Worm (Caenorhabditis elegans): Measurements from ENCODE around the gene Y69E1A.1.

Gene Y69E1A.1

ce11 chrIV:10935853-10936491 lies 12.7 kb downstream of the Y69E1A.1 start, which contains the start of gene lgg-2:
Gene lgg-2, minus strand, starts transcription at chrIV:10935903.
- TF ChIP-seq saeg-2 (GFP tag; IDR thresholded peaks at IDR 0.05) (peak; percentile 89), nhr-111 (GFP tag; optimal IDR thresholded peaks at IDR 0.05) (no peak), lin-39 (tag; optimal IDR thresholded peaks at IDR 0.05) (peak; percentile 1), ceh-28 (tag; optimal IDR thresholded peaks at IDR 0.05) (peak; percentile 75), fkh-10 (GFP tag; optimal IDR thresholded peaks at IDR 0.05) (peak; percentile 47), mdl-1 (tag; optimal IDR thresholded peaks at IDR 0.05) (peak; percentile 69 to 96), unc-130 (GFP tag; optimal IDR thresholded peaks at IDR 0.05) (no peak), ztf-7 (tag; optimal IDR thresholded peaks at IDR 0.05) (peak; percentile 85), Y75B8A.6 (GFP tag; IDR thresholded peaks at IDR 0.05) (no peak), arid-1 (GFP tag; conservative IDR thresholded peaks at IDR 0.05) (peak; percentile 69; the same call in 1 of the 2 replicates), hif-1 (tag; optimal IDR thresholded peaks at IDR 0.05) (peak; percentile 24 to 77), dve-1 (tag; optimal IDR thresholded peaks at IDR 0.05; ENCODE audit: insufficient read depth) (peak; percentile 97), nhr-25 (tag; optimal IDR thresholded peaks at IDR 0.05; ENCODE audit: borderline replicate concordance, insufficient read depth) (peak; percentile 86), zip-2 (tag; optimal IDR thresholded peaks at IDR 0.05) (no peak), Y5F2A.4 (GFP tag; optimal IDR thresholded peaks at IDR 0.05) (peak; percentile 12), zfp-3 (GFP tag; conservative IDR thresholded peaks at IDR 0.05) (peak; percentile 89), mep-1 (tag; optimal IDR thresholded peaks at IDR 0.05) (peak; percentile 97), nhr-11 (tag; optimal IDR thresholded peaks at IDR 0.05) (peak; percentile 97), F10B5.3 (tag; optimal IDR thresholded peaks at IDR 0.05) (peak; percentile 6), zip-11 (GFP tag; IDR thresholded peaks at IDR 0.05) (no peak), nhr-76 (tag; optimal IDR thresholded peaks at IDR 0.05) (peak; percentile 22), dmd-9 (GFP tag; IDR thresholded peaks at IDR 0.05) (no peak), spr-1 (tag; optimal IDR thresholded peaks at IDR 0.05) (peak; percentile 82), ZK337.2 (GFP tag; IDR thresholded peaks at IDR 0.05) (no peak), rbr-2 (tag; optimal IDR thresholded peaks at IDR 0.05) (no peak), aha-1 (tag) (peak; percentile 100), mes-2 (tag; optimal IDR thresholded peaks at IDR 0.05; ENCODE audit: poor library complexity, severe bottlenecking) (peak; percentile 86), F49E8.2 (tag; optimal IDR thresholded peaks at IDR 0.05; ENCODE audit: borderline replicate concordance) (no peak), gei-8 (GFP tag; optimal IDR thresholded peaks at IDR 0.05) (peak; percentile 75), ceh-62 (tag; optimal IDR thresholded peaks at IDR 0.05) (no peak), ceh-20 (GFP tag; IDR thresholded peaks at IDR 0.05) (peak; percentile 87), lir-3 (tag; optimal IDR thresholded peaks at IDR 0.05) (no peak), php-3 (GFP tag; IDR thresholded peaks at IDR 0.05) (0 out of 2 replicates have a peak, but pooled peaks have one; percentile 55), nhr-237 (tag; optimal IDR thresholded peaks at IDR 0.05) (no peak), snpc-4 (tag; optimal IDR thresholded peaks at IDR 0.05) (no peak), egl-43 (GFP tag; IDR thresholded peaks at IDR 0.05) (peak; percentile 65; the same call in 1 of the 2 replicates), mdt-29 (GFP tag; IDR thresholded peaks at IDR 0.05) (peak; percentile 93), snpc-1.2 (GFP tag; IDR thresholded peaks at IDR 0.05) (no peak), pqm-1 (tag; optimal IDR thresholded peaks at IDR 0.05) (peak; percentile 74), lin-29 (GFP tag; IDR thresholded peaks at IDR 0.05) (peak; percentile 54; the same call in 1 of the 2 replicates), T26A8.4 (GFP tag; IDR thresholded peaks at IDR 0.05) (peak; percentile 87), sdz-12 (GFP tag; optimal IDR thresholded peaks at IDR 0.05) (no peak), daf-8 (GFP tag; IDR thresholded peaks at IDR 0.05) (no peak), lin-13 (GFP tag; optimal IDR thresholded peaks at IDR 0.05) (peak; percentile 89), set-16 (GFP tag; IDR thresholded peaks at IDR 0.05) (peak; percentile 76), dmd-8 (GFP tag; IDR thresholded peaks at IDR 0.05) (no peak), dpl-1 (GFP tag; optimal IDR thresholded peaks at IDR 0.05) (peak; percentile 66), cey-2 (tag; optimal IDR thresholded peaks at IDR 0.05; ENCODE audit: borderline replicate concordance, insufficient read depth) (peak; percentile 63), D1046.2 (GFP tag; IDR thresholded peaks at IDR 0.05) (no peak), ctbp-1 (GFP tag; IDR thresholded peaks at IDR 0.05) (peak; percentile 87)
